Worm (Caenorhabditis elegans) whole organism, L4 larva: Measurements from ENCODE around the gene F41C3.8.

ENCODE experiments used
- F26F4.8 ChIP-seq: fragments of 200-800 bp; sonication (Bioruptor generic); conservative IDR thresholded peaks from 2 replicates; pipeline ENCODE4 v1.3.6; 2022; ENCODE audit warnings: missing genetic modification characterization, missing compliant biosample characterization
- F37D6.2 ChIP-seq: sonication (generic microtip); optimal IDR thresholded peaks from 2 replicates; lab custom pipeline; 2016; ENCODE audit warnings: mild to moderate bottlenecking, missing genetic modification characterization, missing compliant biosample characterization
- R02D3.7 ChIP-seq: fragments of 150-350 bp; sonication (generic microtip); optimal IDR thresholded peaks from 3 replicates; lab custom pipeline; 2014; ENCODE audit warnings: missing biosample characterization, missing genetic modification characterization
- Y105C5A.15 ChIP-seq: fragments of 200-800 bp; sonication (Bioruptor generic); IDR thresholded peaks from 2 replicates; pipeline ENCODE4 v1.3.6; 2022; ENCODE audit warnings: missing genetic modification characterization, missing compliant biosample characterization
- Y75B8A.6 ChIP-seq: fragments of 200-800 bp; sonication (Bioruptor generic); IDR thresholded peaks from 2 replicates; pipeline ENCODE4 v1.3.6; 2022; ENCODE audit warnings: missing genetic modification reagents, missing genetic modification characterization, missing compliant biosample characterization
- aha-1 ChIP-seq: fragments of 150-350 bp; peaks from one replicate; lab custom pipeline; 2014; ENCODE audit warnings: missing biosample characterization, missing genetic modification characterization
- arid-1 ChIP-seq: fragments of 200-800 bp; sonication (Bioruptor generic); conservative IDR thresholded peaks from 2 replicates; pipeline ENCODE4 v1.3.6; 2022; ENCODE audit warnings: missing genetic modification reagents, missing genetic modification characterization, missing compliant biosample characterization
- attf-4 ChIP-seq: sonication (generic microtip); optimal IDR thresholded peaks from 3 replicates; lab custom pipeline; 2017; ENCODE audit warnings: missing biosample characterization, missing genetic modification characterization
- ceh-32 ChIP-seq: sonication (generic microtip); optimal IDR thresholded peaks from 2 replicates; lab custom pipeline; 2016; ENCODE audit warnings: mild to moderate bottlenecking, missing genetic modification characterization, missing compliant biosample characterization; ENCODE audit not compliant: poor library complexity
- ceh-44 ChIP-seq: fragments of 200-800 bp; sonication (Bioruptor generic); IDR thresholded peaks from 2 replicates; pipeline ENCODE4 v1.3.6; 2022; ENCODE audit warnings: missing genetic modification reagents, missing genetic modification characterization, missing compliant biosample characterization
- ceh-82 ChIP-seq: sonication (generic microtip); optimal IDR thresholded peaks from 2 replicates; lab custom pipeline; 2017; ENCODE audit warnings: missing biosample characterization, missing genetic modification characterization
- daf-12 ChIP-seq: fragments of 150-350 bp; optimal IDR thresholded peaks from 2 replicates; lab custom pipeline; 2014; ENCODE audit warnings: missing biosample characterization, missing genetic modification reagents, missing genetic modification characterization
- daf-16 ChIP-seq, 3 experiments: sonication (generic microtip); optimal IDR thresholded peaks; 2 replicates each; lab custom pipeline; 2016 to 2017; ENCODE audit warnings: missing genetic modification characterization in 3 of 3, missing genetic modification reagents in 3 of 3, mild to moderate bottlenecking in 2 of 3, missing compliant biosample characterization in 2 of 3, missing biosample characterization in 1 of 3, moderate library complexity in 1 of 3
- daf-8 ChIP-seq: fragments of 200-800 bp; sonication (Bioruptor generic); IDR thresholded peaks from 2 replicates; pipeline ENCODE4 v1.3.6; 2022; ENCODE audit warnings: missing genetic modification characterization, missing compliant biosample characterization
- dmd-6 ChIP-seq: fragments of 200-800 bp; sonication (Bioruptor generic); IDR thresholded peaks from 2 replicates; pipeline ENCODE4 v1.3.6; 2022; ENCODE audit warnings: missing genetic modification reagents, missing genetic modification characterization, missing compliant biosample characterization
- dpl-1 ChIP-seq: fragments of 150-350 bp; optimal IDR thresholded peaks from 2 replicates; lab custom pipeline; 2014; ENCODE audit warnings: missing biosample characterization, missing genetic modification reagents, missing genetic modification characterization
- duxl-1 ChIP-seq: sonication (generic microtip); optimal IDR thresholded peaks from 2 replicates; lab custom pipeline; 2016; ENCODE audit warnings: mild to moderate bottlenecking, missing genetic modification characterization, moderate library complexity, missing compliant biosample characterization; ENCODE audit not compliant: poor library complexity
- dve-1 ChIP-seq: sonication (generic microtip); optimal IDR thresholded peaks from 2 replicates; lab custom pipeline; 2017; ENCODE audit warnings: antibody characterized with exemption, mild to moderate bottlenecking, missing genetic modification characterization, missing compliant biosample characterization; ENCODE audit not compliant: insufficient read depth
- egl-43 ChIP-seq: fragments of 200-800 bp; sonication (Bioruptor generic); IDR thresholded peaks from 2 replicates; pipeline ENCODE4 v1.3.6; 2022; ENCODE audit warnings: missing genetic modification reagents, missing genetic modification characterization, missing compliant biosample characterization
- fkh-10 ChIP-seq: fragments of 150-350 bp; optimal IDR thresholded peaks from 2 replicates; lab custom pipeline; 2014; ENCODE audit warnings: missing biosample characterization, missing genetic modification reagents, missing genetic modification characterization
- fos-1 ChIP-seq: fragments of 150-350 bp; optimal IDR thresholded peaks from 2 replicates; lab custom pipeline; 2014; ENCODE audit warnings: missing biosample characterization, missing genetic modification characterization
- hif-1 ChIP-seq, 2 experiments: sonication (generic microtip); optimal IDR thresholded peaks; 2 replicates each; lab custom pipeline; 2016 to 2017; ENCODE audit warnings: missing compliant biosample characterization in 2 of 2, missing genetic modification characterization in 2 of 2, missing genetic modification reagents in 2 of 2, missing genotype in 2 of 2, mild to moderate bottlenecking in 1 of 2
- hlh-11 ChIP-seq: fragments of 200-800 bp; sonication (Bioruptor generic); optimal IDR thresholded peaks from 2 replicates; lab custom pipeline; 2018; ENCODE audit warnings: mild to moderate bottlenecking, missing genetic modification characterization, missing compliant biosample characterization
- hlh-30 ChIP-seq: sonication (generic microtip); optimal IDR thresholded peaks from 2 replicates; lab custom pipeline; 2017; ENCODE audit warnings: antibody characterized with exemption, mild to moderate bottlenecking, missing genetic modification characterization, missing compliant biosample characterization; ENCODE audit not compliant: insufficient read depth
- hmg-1.1 ChIP-seq: fragments of 200-800 bp; sonication (Bioruptor generic); IDR thresholded peaks from 2 replicates; pipeline ENCODE4 v1.3.6; 2022; ENCODE audit warnings: missing genetic modification reagents, missing genetic modification characterization, missing compliant biosample characterization
- lin-15B ChIP-seq: fragments of 150-350 bp; sonication (generic microtip); optimal IDR thresholded peaks from 3 replicates; lab custom pipeline; 2014; ENCODE audit warnings: missing biosample characterization, missing genetic modification characterization
- lin-38 ChIP-seq: fragments of 200-800 bp; sonication (Bioruptor generic); IDR thresholded peaks from 2 replicates; pipeline ENCODE4 v1.3.6; 2022; ENCODE audit warnings: missing genetic modification reagents, missing genetic modification characterization, missing compliant biosample characterization
- lir-3 ChIP-seq: sonication (generic microtip); optimal IDR thresholded peaks from 2 replicates; lab custom pipeline; 2016; ENCODE audit warnings: mild to moderate bottlenecking, missing genetic modification characterization, missing compliant biosample characterization
- mdl-1 ChIP-seq, 2 experiments: fragments of 150-350 bp in 1 of 2; sonication (generic microtip) in 1 of 2; optimal IDR thresholded peaks; 2 replicates each; lab custom pipeline; 2014 to 2017; ENCODE audit warnings: missing biosample characterization in 2 of 2, missing genetic modification characterization in 2 of 2
- mdt-29 ChIP-seq: fragments of 200-800 bp; sonication (Bioruptor generic); IDR thresholded peaks from 2 replicates; pipeline ENCODE4 v1.3.6; 2022; ENCODE audit warnings: missing genetic modification reagents, missing genetic modification characterization, missing compliant biosample characterization
- mxl-3 ChIP-seq: fragments of 200-800 bp; sonication (Bioruptor generic); optimal IDR thresholded peaks from 2 replicates; lab custom pipeline; 2018; ENCODE audit warnings: mild to moderate bottlenecking, missing genetic modification characterization, missing compliant biosample characterization
- nhr-25 ChIP-seq: sonication (generic microtip); optimal IDR thresholded peaks from 2 replicates; lab custom pipeline; 2017; ENCODE audit warnings: missing genetic modification characterization, mild to moderate bottlenecking, missing compliant biosample characterization, antibody characterized with exemption, moderate library complexity, borderline replicate concordance; ENCODE audit not compliant: insufficient read depth
- nhr-28 ChIP-seq: fragments of 150-350 bp; optimal IDR thresholded peaks from 2 replicates; lab custom pipeline; 2014; ENCODE audit warnings: missing biosample characterization, missing genetic modification characterization
- nhr-41 ChIP-seq: fragments of 200-800 bp; sonication (Bioruptor generic); IDR thresholded peaks from 2 replicates; pipeline ENCODE4 v1.3.6; 2022; ENCODE audit warnings: missing genetic modification reagents, missing genetic modification characterization, missing compliant biosample characterization
- nhr-42 ChIP-seq: fragments of 200-800 bp; sonication (Bioruptor generic); IDR thresholded peaks from 2 replicates; pipeline ENCODE4 v1.3.6; 2022; ENCODE audit warnings: missing genetic modification characterization, missing compliant biosample characterization
- nhr-48 ChIP-seq: sonication (generic microtip); optimal IDR thresholded peaks from 2 replicates; lab custom pipeline; 2016; ENCODE audit warnings: mild to moderate bottlenecking, missing genetic modification characterization, missing compliant biosample characterization
- nhr-76 ChIP-seq: fragments of 150-350 bp; optimal IDR thresholded peaks from 2 replicates; lab custom pipeline; 2014; ENCODE audit warnings: missing biosample characterization, missing genetic modification characterization
- nhr-77 ChIP-seq: fragments of 150-350 bp; optimal IDR thresholded peaks from 2 replicates; lab custom pipeline; 2014; ENCODE audit warnings: missing biosample characterization, missing genetic modification characterization
- pqm-1 ChIP-seq: sonication (generic microtip); optimal IDR thresholded peaks from 2 replicates; lab custom pipeline; 2017; ENCODE audit warnings: missing biosample characterization, missing genetic modification characterization
- rbr-2 ChIP-seq: sonication (generic microtip); optimal IDR thresholded peaks from 2 replicates; lab custom pipeline; 2016; ENCODE audit warnings: missing genotype, missing genetic modification characterization, missing compliant biosample characterization
- saeg-2 ChIP-seq: fragments of 200-800 bp; sonication (Bioruptor generic); IDR thresholded peaks from 2 replicates; pipeline ENCODE4 v1.3.6; 2022; ENCODE audit warnings: missing genetic modification reagents, missing genetic modification characterization, missing compliant biosample characterization
- snpc-4 ChIP-seq: fragments of 150-350 bp; optimal IDR thresholded peaks from 2 replicates; lab custom pipeline; 2014; ENCODE audit warnings: missing biosample characterization, missing genetic modification characterization
- tag-97 ChIP-seq: fragments of 200-800 bp; sonication (Bioruptor generic); IDR thresholded peaks from 2 replicates; pipeline ENCODE4 v1.3.6; 2022; ENCODE audit warnings: missing genetic modification characterization, missing compliant biosample characterization
- vab-7 ChIP-seq: fragments of 200-800 bp; sonication (Bioruptor generic); IDR thresholded peaks from 2 replicates; pipeline ENCODE4 v1.3.6; 2022; ENCODE audit warnings: missing genetic modification reagents, missing genetic modification characterization, missing compliant biosample characterization
- ztf-7 ChIP-seq: fragments of 150-350 bp; optimal IDR thresholded peaks from 2 replicates; lab custom pipeline; 2014; ENCODE audit warnings: missing biosample characterization, missing genetic modification characterization

Gene F41C3.8

ce11 chrII:4715676-4716075, at the start of gene F41C3.8:
TSS of gene F41C3.8 (plus strand) at chrII:4716046.
- peak; percentile 42; the same call in 1 of the 2 replicates for TF ChIP-seq dmd-6 (GFP tag; lab: Robert Waterston, UW)
- TF ChIP-seq dve-1 (tag; lab: Kevin White, UChicago) = peak; percentile 13
- no peak for TF ChIP-seq ceh-82
- no peak for TF ChIP-seq Y75B8A.6
- TF ChIP-seq daf-16 (GFP tag; optimal IDR thresholded peaks at IDR 0.05; lab: Kevin White, UChicago) = no peak
- TF ChIP-seq daf-16 (tag; optimal IDR thresholded peaks at IDR 0.05; lab: Kevin White, UChicago) = peak; percentile 27
- TF ChIP-seq R02D3.7 = no peak
- no peak for TF ChIP-seq F37D6.2
- TF ChIP-seq mxl-3 (GFP tag; lab: Kevin White, UChicago) = no peak
- no peak for TF ChIP-seq duxl-1 (tag; lab: Kevin White, UChicago)
- peak; percentile 80 for TF ChIP-seq nhr-28
- no peak for TF ChIP-seq egl-43 (GFP tag; lab: Robert Waterston, UW)
- TF ChIP-seq lin-15B (tag; lab: Kevin White, UChicago) = no peak
- peak; percentile 20 for TF ChIP-seq hlh-11 (tag; lab: Kevin White, UChicago)
- TF ChIP-seq Y105C5A.15 (GFP tag; lab: Robert Waterston, UW) = no peak
- TF ChIP-seq nhr-42 (GFP tag; lab: Robert Waterston, UW) = no peak
- TF ChIP-seq daf-8 (GFP tag; lab: Robert Waterston, UW) = no peak
- TF ChIP-seq ztf-7 (tag; lab: Kevin White, UChicago) = no peak
- no peak for TF ChIP-seq lir-3 (tag; lab: Kevin White, UChicago)
- TF ChIP-seq ceh-32 (tag; lab: Kevin White, UChicago) = no peak
- TF ChIP-seq saeg-2 = no peak
- no peak for TF ChIP-seq lin-38
- TF ChIP-seq nhr-76 (tag; lab: Kevin White, UChicago) = no peak
- TF ChIP-seq F26F4.8 (GFP tag; lab: Robert Waterston, UW) = no peak
- TF ChIP-seq attf-4 = no peak
- TF ChIP-seq pqm-1 (tag; lab: Kevin White, UChicago) = peak; percentile 75
- no peak for TF ChIP-seq fos-1
- TF ChIP-seq arid-1 (GFP tag; lab: Robert Waterston, UW) = no peak
- peak; percentile 30 for TF ChIP-seq hlh-30

DNA sequence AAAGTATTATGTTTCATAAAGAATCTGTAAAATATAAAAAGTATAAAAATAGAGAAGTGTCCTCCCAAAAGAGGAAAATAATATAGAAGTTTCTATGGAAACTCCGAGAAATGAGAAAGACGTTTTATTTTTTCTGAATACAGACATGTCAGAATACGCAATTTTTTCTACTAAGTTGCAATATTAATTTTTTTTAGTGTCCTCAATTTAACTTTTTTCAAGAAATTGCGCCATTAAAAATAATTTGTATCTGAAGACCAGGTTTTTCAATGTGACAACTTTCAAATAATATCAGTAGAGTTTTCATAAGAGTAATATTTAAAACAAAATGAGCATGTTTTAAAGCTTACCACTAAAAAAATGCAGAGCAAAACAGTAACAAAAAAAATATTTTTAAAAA, 48.3 kb upstream of the F41C3.8 start, which contains the start of gene fut-5:
Gene fut-5 (minus strand): TSS at position 101 of the 400 bp plus-strand sequence.
- no peak for TF ChIP-seq daf-12 (tag; lab: Kevin White, UChicago)
- TF ChIP-seq aha-1 (tag; lab: Kevin White, UChicago) = peak; percentile 0

DNA sequence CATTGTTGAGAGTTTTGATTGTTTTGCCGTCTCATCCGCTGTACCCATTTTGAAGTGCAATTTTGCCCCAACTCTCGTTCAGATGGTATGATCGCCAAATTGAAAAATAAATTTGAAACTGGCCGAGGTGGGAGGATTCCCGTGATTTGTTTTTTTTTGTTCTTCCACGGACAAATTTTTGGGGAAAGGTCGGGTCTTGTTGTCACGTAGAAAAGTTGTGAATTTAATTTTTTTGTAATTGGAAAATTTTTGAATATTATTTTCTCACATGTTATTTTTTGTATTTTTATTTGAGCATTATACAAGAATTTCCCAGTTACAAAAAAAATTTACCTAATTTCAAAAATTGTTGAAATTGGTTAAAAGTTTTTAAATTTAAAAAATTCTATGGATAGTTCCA, 44.2 kb upstream of the F41C3.8 start, which contains the start of gene T05A7.6:
Gene T05A7.6 (minus strand): TSS at position 101 of the 400 bp plus-strand sequence.
- no peak for TF ChIP-seq nhr-42 (GFP tag; lab: Robert Waterston, UW)
- TF ChIP-seq nhr-28 = no peak
- TF ChIP-seq hif-1 (tag; optimal IDR thresholded peaks at IDR 0.05; lab: Kevin White, UChicago) = no peak
- no peak for TF ChIP-seq nhr-41 (GFP tag; lab: Robert Waterston, UW)
- no peak for TF ChIP-seq mdt-29 (GFP tag; lab: Robert Waterston, UW)
- TF ChIP-seq snpc-4 = no peak

ce11 chrII:4672584-4673110, 43.2 kb upstream of the F41C3.8 start, which contains the start of the genes clec-140 and hmg-11:
TSS of gene clec-140 (plus strand) at chrII:4673060.
TSS of gene hmg-11 (plus strand) at chrII:4673085.
- TF ChIP-seq hmg-1.1 (GFP tag; lab: Robert Waterston, UW) (peak; percentile 60; the same call in 1 of the 2 replicates), tag-97 (GFP tag; lab: Robert Waterston, UW) (no peak), nhr-41 (GFP tag; lab: Robert Waterston, UW) (0 out of 2 replicates have a peak, but pooled peaks have one; percentile 40), vab-7 (GFP tag; lab: Robert Waterston, UW) (0 out of 2 replicates have a peak, but pooled peaks have one; percentile 14), nhr-25 (peak; percentile 61), hlh-30 (peak; percentile 91), hlh-11 (tag; lab: Kevin White, UChicago) (peak; percentile 66), dpl-1 (GFP tag; lab: Kevin White, UChicago) (peak; percentile 40), fkh-10 (GFP tag; lab: Kevin White, UChicago) (peak; percentile 2), ceh-44 (GFP tag; lab: Robert Waterston, UW) (no peak), saeg-2 (no peak), pqm-1 (tag; lab: Kevin White, UChicago) (peak; percentile 66), nhr-77 (tag; lab: Kevin White, UChicago) (peak; percentile 67), mxl-3 (GFP tag; lab: Kevin White, UChicago) (peak; percentile 87), rbr-2 (tag; lab: Kevin White, UChicago) (peak; percentile 51), nhr-28 (peak; percentile 50), nhr-42 (GFP tag; lab: Robert Waterston, UW) (no peak), mdl-1 (tag; optimal IDR thresholded peaks at IDR 0.05; lab: Kevin White, UChicago) (peak; percentile 55 to 92), nhr-48 (no peak)
